Fruit fly (Drosophila melanogaster) whole organism: ENCODE results near the gene inaE.

Experiments used
- CG8478 ChIP-seq: fragments of >200 bp; optimal IDR thresholded peaks from 2 replicates; lab custom pipeline; 2018; ENCODE audit warnings: inconsistent platforms
- Dll ChIP-seq: fragments of >200 bp; optimal IDR thresholded peaks from 2 replicates; lab custom pipeline; 2017
- psq ChIP-seq: fragments of >200 bp; optimal IDR thresholded peaks from 2 replicates; lab custom pipeline; 2017
- usp ChIP-seq: fragments of >200 bp; optimal IDR thresholded peaks from 2 replicates; lab custom pipeline; 2017; ENCODE audit warnings: missing biosample characterization, missing genetic modification characterization, mixed read lengths

- TF ChIP-seq psq (lab: Kevin White, UChicago) = no peak
- no peak for TF ChIP-seq CG8478
- no peak for TF ChIP-seq usp
- no peak for TF ChIP-seq Dll (lab: Kevin White, UChicago)
These were observed 35.3 kb downstream of the inaE start for dm6 chrX:13818841-13819240.
